Worm (Caenorhabditis elegans): ENCODE data around the gene sdz-23.

- no peak for TF ChIP-seq mep-1 (tag; optimal IDR thresholded peaks at IDR 0.05)
- TF ChIP-seq lsy-2 (tag; optimal IDR thresholded peaks at IDR 0.05): no peak
- TF ChIP-seq sptf-1 (tag; optimal IDR thresholded peaks at IDR 0.05): no peak
- TF ChIP-seq irx-1 (tag; optimal IDR thresholded peaks at IDR 0.05): no peak
- no peak for TF ChIP-seq snpc-4 (tag; optimal IDR thresholded peaks at IDR 0.05)
- TF ChIP-seq C34B4.2 (tag; optimal IDR thresholded peaks at IDR 0.05): no peak
- peak; percentile 21 for TF ChIP-seq elt-2 (tag; optimal IDR thresholded peaks at IDR 0.05)
These were observed 33.5 kb downstream of the sdz-23 start, which contains the start of gene D1014.4 for ce11 chrV:8132926-8133325.

All from whole organism, L1 larva.